Fruit fly (Drosophila melanogaster): ENCODE measurements around the gene CG8534.

CG8534 gene

DNA sequence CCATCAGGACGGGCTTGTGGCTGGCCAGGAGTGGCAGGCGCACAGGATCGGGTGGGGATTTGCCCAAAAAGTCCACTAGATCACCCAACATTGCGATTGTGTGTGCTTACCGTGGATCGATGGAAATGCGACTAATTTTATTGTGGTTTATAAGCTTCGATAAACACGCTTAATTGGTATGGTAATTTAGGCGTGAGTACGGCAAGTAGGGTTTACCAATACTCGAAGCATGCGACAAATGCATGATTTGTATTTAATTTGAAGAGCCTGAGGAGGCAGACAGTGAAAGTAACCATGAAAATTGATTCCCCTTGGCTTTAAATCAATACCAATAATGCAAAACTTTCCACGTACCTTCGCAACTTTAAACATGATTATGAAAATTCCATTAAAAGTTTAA, 7.2 kb downstream of the CG8534 start, which contains the start of gene CG9458:
Gene CG9458, minus strand, starts transcription at position 101 of the 400 bp plus-strand sequence.
- TF ChIP-seq CG34406 (GFP tag; optimal IDR thresholded peaks at IDR 0.05) (no peak), CG9139 (GFP tag; optimal IDR thresholded peaks at IDR 0.05) (no peak), CG15336 (GFP tag; IDR thresholded peaks at IDR 0.05) (no peak), achi (GFP tag; optimal IDR thresholded peaks at IDR 0.05) (no peak), fkh (GFP tag; optimal IDR thresholded peaks at IDR 0.05) (no peak)

DNA sequence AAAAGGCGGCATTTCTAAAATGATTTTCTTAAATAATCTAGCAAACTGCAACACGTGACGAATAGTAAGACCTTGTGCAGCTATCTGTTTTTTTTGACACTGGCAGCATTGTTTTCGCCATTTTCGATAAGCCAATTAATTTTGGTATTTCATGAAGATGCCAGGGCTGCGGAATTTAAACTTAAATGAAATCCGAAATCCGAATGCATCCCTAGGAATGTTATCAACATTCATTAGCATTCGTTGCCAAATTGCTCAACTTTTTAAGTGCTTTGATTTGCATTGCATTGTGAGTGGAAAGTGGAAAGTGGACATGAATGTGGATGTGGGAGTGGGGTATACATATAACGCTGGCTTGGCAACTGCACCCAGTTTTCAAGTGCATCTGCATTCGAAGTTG, 8.5 kb downstream of the CG8534 start, which contains the start of gene CG42857:
Gene CG42857, minus strand, starts transcription at position 101 of the 400 bp plus-strand sequence.
- TF ChIP-seq fd85E (GFP tag; optimal IDR thresholded peaks at IDR 0.05), result no peak
- TF ChIP-seq CG8632 (GFP tag; optimal IDR thresholded peaks at IDR 0.05), result no peak
- TF ChIP-seq CG11762 (GFP tag; optimal IDR thresholded peaks at IDR 0.05; ENCODE audit: insufficient read depth), result no peak
- no peak for TF ChIP-seq Ets96B (tag; optimal IDR thresholded peaks at IDR 0.05)
- TF ChIP-seq pdm3 (GFP tag; optimal IDR thresholded peaks at IDR 0.05), result no peak
- no peak for TF ChIP-seq Gug (GFP tag; IDR thresholded peaks at IDR 0.05)
- TF ChIP-seq CG6792 (GFP tag; optimal IDR thresholded peaks at IDR 0.05), result no peak
- TF ChIP-seq CG8319 (GFP tag; optimal IDR thresholded peaks at IDR 0.05), result no peak
- no peak for TF ChIP-seq eg (GFP tag; IDR thresholded peaks at IDR 0.05)
- TF ChIP-seq Eip78C (GFP tag), result no peak
- no peak for TF ChIP-seq CG9139 (GFP tag; optimal IDR thresholded peaks at IDR 0.05)
- TF ChIP-seq acj6 (GFP tag; optimal IDR thresholded peaks at IDR 0.05), result no peak
- no peak for TF ChIP-seq Eip75B (GFP tag; optimal IDR thresholded peaks at IDR 0.05)
- TF ChIP-seq CG6276 (GFP tag; optimal IDR thresholded peaks at IDR 0.05), result no peak
- TF ChIP-seq Sox102F (GFP tag; optimal IDR thresholded peaks at IDR 0.05), result no peak
- TF ChIP-seq CG6808 (GFP tag; optimal IDR thresholded peaks at IDR 0.05), result no peak
- no peak for TF ChIP-seq Sox15 (GFP tag; optimal IDR thresholded peaks at IDR 0.05)
- no peak for TF ChIP-seq Sox14 (GFP tag; optimal IDR thresholded peaks at IDR 0.05)
- TF ChIP-seq spab (GFP tag; optimal IDR thresholded peaks at IDR 0.05), result no peak
- no peak for TF ChIP-seq dac (GFP tag; optimal IDR thresholded peaks at IDR 0.05)

DNA sequence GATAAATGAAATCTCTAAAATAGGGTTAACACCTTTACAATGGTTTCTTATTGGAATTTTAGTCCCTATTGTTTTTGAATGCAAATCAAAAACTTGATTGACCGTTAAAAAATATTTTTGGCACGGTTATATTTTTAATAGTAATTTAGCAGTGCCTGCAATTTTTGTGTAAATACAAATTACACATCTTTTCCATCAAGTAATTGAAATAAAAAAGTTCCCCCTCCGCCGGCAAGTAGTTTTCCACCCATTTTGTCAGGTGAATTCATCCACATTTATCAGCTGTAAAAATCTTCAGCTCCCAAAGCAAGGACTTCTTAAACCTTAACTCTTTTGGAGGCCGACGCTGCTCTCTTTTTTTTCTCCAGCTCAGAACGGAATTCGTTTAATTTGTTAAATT, 11.2 kb downstream of the CG8534 start, which contains the start of gene CG34302:
Gene CG34302, minus strand, starts transcription at position 101 of the 400 bp plus-strand sequence.
- TF ChIP-seq fd59A (GFP tag; optimal IDR thresholded peaks at IDR 0.05) (no peak), acj6 (GFP tag; optimal IDR thresholded peaks at IDR 0.05) (no peak)

DNA sequence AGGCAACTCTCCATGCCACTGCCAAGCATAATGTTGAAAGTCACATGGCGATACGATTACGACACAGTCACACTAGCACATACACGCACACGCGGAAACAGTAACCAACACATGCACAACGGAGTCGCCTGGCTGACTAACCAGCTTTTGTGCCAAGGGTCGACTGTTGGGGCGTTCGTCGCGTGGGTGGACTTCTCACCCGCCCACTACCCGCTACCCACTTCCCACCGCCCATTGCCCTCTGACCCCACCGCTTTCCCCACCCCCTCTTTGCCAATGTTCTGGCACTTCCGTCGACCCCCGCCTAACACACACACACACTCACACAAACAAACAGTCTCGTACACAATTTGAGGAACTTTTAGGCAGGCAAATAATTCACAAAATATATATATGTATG, 39.1 kb downstream of the CG8534 start:
- TF ChIP-seq CG15336 (GFP tag; IDR thresholded peaks at IDR 0.05), result no peak
- TF ChIP-seq CG7368 (GFP tag; optimal IDR thresholded peaks at IDR 0.05), result peak; percentile 3

DNA sequence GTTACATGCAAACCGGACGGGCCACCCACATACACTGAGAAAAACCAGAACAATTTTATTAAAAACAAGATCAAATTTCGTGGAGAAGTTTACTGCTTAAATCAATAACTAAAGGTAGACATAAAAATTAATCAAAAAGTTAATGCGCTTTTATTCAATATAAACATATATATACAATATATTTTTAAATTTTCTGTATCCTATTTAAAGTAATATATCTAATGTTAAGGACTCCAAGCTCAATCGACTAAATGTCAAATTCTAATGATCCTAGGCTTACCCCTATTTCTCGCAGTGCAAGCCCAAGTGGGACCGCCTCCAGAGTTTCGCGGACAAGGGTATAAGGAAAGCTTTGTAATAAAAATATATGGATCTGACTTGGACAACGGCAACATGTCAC, 45.2 kb downstream of the CG8534 start:
- TF ChIP-seq dsx (GFP tag; optimal IDR thresholded peaks at IDR 0.05; ENCODE audit: poor library complexity, severe bottlenecking) (peak; percentile 8), Smox (GFP tag; optimal IDR thresholded peaks at IDR 0.05) (no peak), esn (GFP tag; optimal IDR thresholded peaks at IDR 0.05) (no peak), CG6163 (GFP tag; IDR thresholded peaks at IDR 0.05) (no peak), CG8119 (GFP tag; IDR thresholded peaks at IDR 0.05) (0 out of 3 replicates have a peak, but pooled peaks have one; percentile 33), CG10631 (GFP tag; optimal IDR thresholded peaks at IDR 0.05) (peak; percentile 5), CG32006 (GFP tag; optimal IDR thresholded peaks at IDR 0.05) (peak; percentile 25), Eip78C (GFP tag) (peak; percentile 38)

DNA sequence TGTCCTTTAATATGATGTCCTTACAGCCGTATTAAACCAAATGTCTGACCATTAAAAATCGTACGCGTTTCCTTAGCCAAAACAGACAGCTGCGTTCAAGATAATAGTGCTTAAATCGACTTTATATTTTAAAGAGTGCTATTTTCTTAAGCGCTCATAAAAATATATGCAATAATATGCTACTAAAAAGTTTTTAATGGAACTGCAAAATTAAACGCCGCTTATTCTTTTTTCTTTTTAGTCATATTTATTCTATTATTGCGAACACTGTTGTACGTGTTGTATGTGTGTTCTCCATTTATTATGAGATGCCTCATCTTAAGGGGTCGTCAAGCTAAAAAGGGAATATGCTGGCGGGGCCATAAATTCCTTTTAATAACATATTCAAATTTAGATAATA, 48.0 kb downstream of the CG8534 start:
- TF ChIP-seq topi (GFP tag; optimal IDR thresholded peaks at IDR 0.05) (no peak), svp (GFP tag) (peak; percentile 20), Eip78C (GFP tag) (peak; percentile 46)
